Worm (Caenorhabditis elegans) whole organism, early embryonic: ENCODE data around the gene F56F11.2.
"Not testable (repeated sequence)": the region's sequence is repeated elsewhere in the genome, so short reads cannot be mapped to it uniquely, and the experiment has no call there.

Source experiments
- B0310.2 ChIP-seq: sonication (generic microtip); optimal IDR thresholded peaks from 2 replicates; lab custom pipeline; 2016; ENCODE audit warnings: mild to moderate bottlenecking, missing genetic modification characterization, missing compliant biosample characterization
- F13C5.2 ChIP-seq: sonication (generic microtip); optimal IDR thresholded peaks from 2 replicates; lab custom pipeline; 2017; ENCODE audit warnings: mild to moderate bottlenecking, missing genetic modification characterization, inconsistent platforms, missing compliant biosample characterization
- aly-1 ChIP-seq: sonication (generic microtip); optimal IDR thresholded peaks from 2 replicates; lab custom pipeline; 2016; ENCODE audit warnings: missing genetic modification characterization, missing compliant biosample characterization
- ama-1 ChIP-seq: fragments of 150-350 bp; optimal IDR thresholded peaks from 2 replicates; lab custom pipeline; 2014
- ceh-13 ChIP-seq: fragments of 200-800 bp; sonication (Bioruptor generic); optimal IDR thresholded peaks from 2 replicates; lab custom pipeline; 2018; ENCODE audit warnings: mild to moderate bottlenecking, missing genetic modification characterization, missing compliant biosample characterization
- ceh-36 ChIP-seq: sonication (generic microtip); optimal IDR thresholded peaks from 2 replicates; lab custom pipeline; 2016; ENCODE audit warnings: missing genetic modification characterization, inconsistent platforms, missing compliant biosample characterization
- ets-7 ChIP-seq: sonication (generic microtip); optimal IDR thresholded peaks from 2 replicates; lab custom pipeline; 2016; ENCODE audit warnings: missing genotype, missing genetic modification characterization, missing compliant biosample characterization
- flt-1 ChIP-seq: fragments of 200-800 bp; sonication (Bioruptor generic); IDR thresholded peaks from 2 replicates; pipeline ENCODE4 v1.3.6; 2022; ENCODE audit warnings: missing genetic modification characterization, missing compliant biosample characterization
- hmbx-1 ChIP-seq: sonication (generic microtip); optimal IDR thresholded peaks from 2 replicates; lab custom pipeline; 2016; ENCODE audit warnings: mild to moderate bottlenecking, missing genetic modification characterization, missing compliant biosample characterization
- hmg-4 ChIP-seq: fragments of 200-800 bp; sonication (Bioruptor generic); optimal IDR thresholded peaks from 2 replicates; lab custom pipeline; 2018; ENCODE audit warnings: mild to moderate bottlenecking, missing genetic modification characterization, missing compliant biosample characterization
- hnd-1 ChIP-seq: sonication (generic microtip); optimal IDR thresholded peaks from 2 replicates; lab custom pipeline; 2016; ENCODE audit warnings: missing genetic modification characterization, missing compliant biosample characterization
- pes-1 ChIP-seq: fragments of 200-800 bp; sonication (Bioruptor generic); IDR thresholded peaks from 2 replicates; pipeline ENCODE4 v1.3.6; 2022; ENCODE audit warnings: missing genetic modification reagents, missing genetic modification characterization, missing compliant biosample characterization
- scrt-1 ChIP-seq: fragments of 200-800 bp; sonication (Bioruptor generic); IDR thresholded peaks from 2 replicates; pipeline ENCODE4 v1.3.6; 2022; ENCODE audit warnings: missing genetic modification characterization, missing compliant biosample characterization
- sea-1 ChIP-seq: fragments of 200-800 bp; sonication (Bioruptor generic); conservative IDR thresholded peaks from 2 replicates; pipeline ENCODE4 v1.3.6; 2022; ENCODE audit warnings: missing genetic modification characterization, missing compliant biosample characterization
- tbx-11 ChIP-seq: fragments of 200-800 bp; sonication (Bioruptor generic); IDR thresholded peaks from 2 replicates; pipeline ENCODE4 v1.3.6; 2022; ENCODE audit warnings: missing genetic modification characterization, missing compliant biosample characterization
- tbx-37 ChIP-seq: fragments of 200-800 bp; sonication (Bioruptor generic); conservative IDR thresholded peaks from 2 replicates; pipeline ENCODE4 v1.3.6; 2022; ENCODE audit warnings: missing genetic modification reagents, missing genetic modification characterization, missing compliant biosample characterization
- tra-4 ChIP-seq: sonication (generic microtip); optimal IDR thresholded peaks from 2 replicates; lab custom pipeline; 2017; ENCODE audit warnings: missing genetic modification characterization, missing compliant biosample characterization

The F56F11.2 gene

DNA sequence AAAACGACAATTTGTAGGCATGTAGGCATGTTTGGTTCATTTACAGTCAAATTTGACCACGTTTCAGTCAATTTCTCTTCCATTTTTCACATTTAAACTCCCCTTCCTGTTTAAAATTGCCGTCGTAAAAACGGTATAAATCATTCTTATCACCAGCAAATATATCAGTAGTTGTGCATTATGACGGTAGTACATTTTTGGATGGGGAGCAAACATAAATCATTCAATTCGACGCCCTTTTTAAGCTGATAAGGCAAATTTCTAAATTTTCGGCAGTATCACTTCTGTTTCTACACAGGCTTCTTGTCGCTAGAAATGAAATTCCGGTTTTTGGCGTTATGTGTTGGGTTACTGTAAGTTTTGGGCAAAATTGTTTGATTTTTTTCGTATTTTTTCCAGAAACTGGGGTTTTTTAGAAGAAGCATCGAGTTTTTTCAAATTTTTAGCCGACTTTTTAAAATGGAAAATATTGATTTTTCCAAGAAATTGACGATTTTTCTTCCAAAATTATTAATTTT is 40.2 kb upstream of the F56F11.2 start, which contains the start of gene H34I24.2:
Gene H34I24.2, plus strand, starts transcription at position 189 of the 518 bp plus-strand sequence.
- TF ChIP-seq aly-1 (tag; lab: Kevin White, UChicago) (no peak), tbx-37 (GFP tag; lab: Robert Waterston, UW) (no peak), B0310.2 (tag; lab: Kevin White, UChicago) (no peak), hmbx-1 (tag; lab: Kevin White, UChicago) (no peak), ama-1 (lab: Kevin White, UChicago) (no peak), ceh-13 (GFP tag; lab: Kevin White, UChicago) (no peak), hmg-4 (GFP tag; lab: Kevin White, UChicago) (no peak), pes-1 (GFP tag; lab: Robert Waterston, UW) (no peak), hnd-1 (tag; lab: Kevin White, UChicago) (no peak)

DNA sequence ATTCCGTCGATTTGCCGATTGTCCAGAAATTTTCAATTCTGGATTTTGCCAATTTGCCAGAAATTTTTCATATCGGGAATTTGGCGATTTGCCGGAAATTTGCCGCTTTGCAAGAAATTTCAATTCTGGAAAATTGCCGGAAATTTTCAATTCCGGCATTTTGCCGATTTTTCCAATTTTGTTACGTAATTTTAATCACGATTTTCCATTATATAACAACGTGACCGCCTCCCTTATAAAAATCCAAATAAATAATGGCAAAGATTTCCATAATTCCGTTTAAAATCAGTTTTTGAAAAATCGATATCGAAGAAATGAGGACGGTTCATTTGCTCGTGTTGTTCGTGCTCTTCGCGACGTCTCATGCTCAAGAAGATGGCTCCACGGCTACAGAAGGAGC is 35.3 kb upstream of the F56F11.2 start, which contains the start of gene H34I24.1:
Gene H34I24.1, plus strand, starts transcription at position 301 of the 400 bp plus-strand sequence.
- not testable (repeated sequence) for TF ChIP-seq sea-1 (GFP tag; lab: Robert Waterston, UW); F13C5.2 (tag; lab: Kevin White, UChicago); tra-4 (tag; lab: Kevin White, UChicago)

DNA sequence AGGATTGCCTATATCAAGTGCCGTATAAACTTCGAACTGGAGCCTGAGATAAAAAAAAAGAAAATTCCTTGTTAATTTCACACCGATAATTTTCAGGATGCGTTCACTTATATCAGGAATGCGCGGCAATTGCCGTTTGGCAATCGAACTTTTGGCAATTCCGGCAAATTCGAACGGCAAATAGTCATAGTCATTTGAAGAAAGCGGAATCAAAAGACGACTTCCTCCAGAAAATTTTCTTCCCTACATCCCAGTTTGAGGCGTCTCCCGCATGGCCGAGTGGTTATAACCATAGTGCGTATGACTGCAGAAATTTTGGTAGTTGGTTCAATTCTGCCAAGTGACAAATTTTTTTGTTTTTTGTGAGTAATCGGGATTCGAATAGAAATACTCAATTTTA is 26.2 kb upstream of the F56F11.2 start, which contains the start of gene F56F11.4:
Gene F56F11.4, plus strand, starts transcription at position 301 of the 400 bp plus-strand sequence.
- TF ChIP-seq hmg-4 (GFP tag; lab: Kevin White, UChicago) (no peak), ama-1 (lab: Kevin White, UChicago) (no peak), F13C5.2 (tag; lab: Kevin White, UChicago) (no peak), ceh-13 (GFP tag; lab: Kevin White, UChicago) (no peak), scrt-1 (no peak), flt-1 (GFP tag; lab: Robert Waterston, UW) (no peak), ets-7 (tag; lab: Kevin White, UChicago) (no peak), ceh-36 (tag; lab: Kevin White, UChicago) (no peak), tbx-11 (GFP tag; lab: Robert Waterston, UW) (no peak), sea-1 (GFP tag; lab: Robert Waterston, UW) (no peak), tra-4 (tag; lab: Kevin White, UChicago) (no peak), aly-1 (tag; lab: Kevin White, UChicago) (no peak), pes-1 (GFP tag; lab: Robert Waterston, UW) (no peak), hmbx-1 (tag; lab: Kevin White, UChicago) (no peak), hnd-1 (tag; lab: Kevin White, UChicago) (no peak), tbx-37 (GFP tag; lab: Robert Waterston, UW) (no peak), B0310.2 (tag; lab: Kevin White, UChicago) (no peak)

DNA sequence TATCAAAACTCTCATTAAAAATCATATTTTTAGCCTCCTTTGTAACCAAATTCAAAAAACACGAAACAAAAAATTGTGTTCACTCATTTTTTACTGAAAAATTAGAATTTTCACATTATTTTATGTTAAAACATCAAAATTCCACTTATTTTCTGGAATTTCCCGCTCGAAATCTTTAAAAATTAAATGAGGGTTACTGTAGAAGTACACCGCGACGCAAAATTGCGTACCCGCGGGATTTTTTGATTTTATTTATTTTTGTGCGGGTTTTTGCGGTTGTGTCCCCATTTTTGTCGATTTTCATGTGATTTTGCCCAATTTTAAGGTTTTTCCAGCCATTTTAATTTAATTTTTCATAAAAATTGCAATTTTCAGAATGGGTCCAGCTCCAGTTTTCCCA is 23.8 kb upstream of the F56F11.2 start:
- no peak for TF ChIP-seq F13C5.2 (tag; lab: Kevin White, UChicago)

DNA sequence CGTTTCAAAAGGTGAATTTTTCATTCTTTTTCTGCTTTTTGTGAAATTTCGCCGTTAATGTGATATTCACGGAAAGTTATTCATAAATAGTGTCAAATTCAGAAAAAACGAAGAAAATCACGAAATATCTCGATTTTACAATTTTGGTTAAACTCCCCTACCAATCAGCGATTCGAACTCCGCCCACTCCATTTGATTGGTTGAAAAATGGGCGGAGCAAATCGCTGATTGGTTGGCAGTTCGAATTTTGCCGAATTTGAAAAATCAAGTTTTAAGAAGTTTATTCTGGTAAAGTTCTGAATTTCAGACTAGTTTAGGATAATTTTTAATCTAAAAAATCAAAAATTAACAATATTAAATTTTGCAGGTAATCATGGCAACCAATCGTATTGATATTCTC is 17.4 kb upstream of the F56F11.2 start:
- TF ChIP-seq flt-1 (GFP tag; lab: Robert Waterston, UW) (no peak), tbx-37 (GFP tag; lab: Robert Waterston, UW) (no peak), F13C5.2 (tag; lab: Kevin White, UChicago) (no peak), ceh-36 (tag; lab: Kevin White, UChicago) (no peak), hmg-4 (GFP tag; lab: Kevin White, UChicago) (no peak), pes-1 (GFP tag; lab: Robert Waterston, UW) (no peak), ama-1 (lab: Kevin White, UChicago) (no peak), sea-1 (GFP tag; lab: Robert Waterston, UW) (no peak), hmbx-1 (tag; lab: Kevin White, UChicago) (no peak), B0310.2 (tag; lab: Kevin White, UChicago) (no peak), aly-1 (tag; lab: Kevin White, UChicago) (no peak), tbx-11 (GFP tag; lab: Robert Waterston, UW) (no peak), ets-7 (tag; lab: Kevin White, UChicago) (no peak), ceh-13 (GFP tag; lab: Kevin White, UChicago) (no peak), scrt-1 (no peak), tra-4 (tag; lab: Kevin White, UChicago) (no peak)

DNA sequence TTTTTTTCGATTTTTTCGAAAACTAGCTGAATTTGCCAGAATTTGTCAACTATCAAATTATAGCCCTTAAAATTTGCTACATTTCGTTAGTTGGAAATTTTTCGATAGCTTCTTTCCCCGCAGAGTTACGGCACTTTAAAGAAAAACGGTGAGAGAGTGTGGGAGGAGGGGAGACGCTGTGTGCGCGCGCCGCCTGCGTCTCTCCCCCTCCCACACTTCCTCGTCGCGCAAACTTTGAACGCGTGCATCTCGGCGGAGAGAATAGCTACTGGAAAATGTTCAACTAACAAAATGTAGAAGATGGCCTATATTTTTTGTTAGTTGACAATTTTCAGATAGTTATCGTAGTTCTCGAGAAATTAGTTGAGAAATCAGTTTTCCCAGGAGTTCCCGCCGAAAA is 15.5 kb upstream of the F56F11.2 start:
- TF ChIP-seq hmbx-1 (tag; lab: Kevin White, UChicago) (no peak), ama-1 (lab: Kevin White, UChicago) (no peak), hnd-1 (tag; lab: Kevin White, UChicago) (no peak), ceh-36 (tag; lab: Kevin White, UChicago) (no peak), B0310.2 (tag; lab: Kevin White, UChicago) (no peak), sea-1 (GFP tag; lab: Robert Waterston, UW) (no peak), flt-1 (GFP tag; lab: Robert Waterston, UW) (no peak), ceh-13 (GFP tag; lab: Kevin White, UChicago) (no peak), ets-7 (tag; lab: Kevin White, UChicago) (no peak), tbx-11 (GFP tag; lab: Robert Waterston, UW) (no peak), tra-4 (tag; lab: Kevin White, UChicago) (no peak), pes-1 (GFP tag; lab: Robert Waterston, UW) (no peak), scrt-1 (no peak)

DNA sequence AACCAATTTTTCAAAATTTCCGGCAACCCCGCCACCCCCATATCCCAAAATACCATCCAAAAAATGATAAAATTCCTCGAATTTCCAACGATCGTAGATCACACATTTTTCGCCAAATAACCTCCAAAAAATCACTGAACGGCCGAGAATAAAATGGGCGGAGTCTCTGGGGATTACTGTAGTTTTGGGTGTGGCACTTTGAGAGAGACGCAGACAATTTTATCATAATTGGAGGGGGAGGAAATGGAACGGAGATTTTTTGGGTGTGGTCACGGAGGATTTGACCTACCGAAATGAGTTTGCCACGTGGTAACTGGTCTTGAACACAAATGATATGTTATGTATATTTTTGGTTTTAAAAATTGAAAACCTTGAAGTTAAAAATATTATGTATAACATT is 13.7 kb upstream of the F56F11.2 start:
- TF ChIP-seq hmg-4 (GFP tag; lab: Kevin White, UChicago) (no peak), hnd-1 (tag; lab: Kevin White, UChicago) (no peak), tbx-11 (GFP tag; lab: Robert Waterston, UW) (no peak), pes-1 (GFP tag; lab: Robert Waterston, UW) (no peak)
